Worm (Caenorhabditis elegans): ENCODE measurements around the gene scav-4.

Gene scav-4

ce11 chrX:12982725-12983124, 1.1 kb downstream of the scav-4 start:
- TF ChIP-seq fos-1 (tag; optimal IDR thresholded peaks at IDR 0.05) (peak; percentile 25), R02D3.7 (tag; optimal IDR thresholded peaks at IDR 0.05) (no peak), elt-3 (tag; optimal IDR thresholded peaks at IDR 0.05) (no peak)

DNA sequence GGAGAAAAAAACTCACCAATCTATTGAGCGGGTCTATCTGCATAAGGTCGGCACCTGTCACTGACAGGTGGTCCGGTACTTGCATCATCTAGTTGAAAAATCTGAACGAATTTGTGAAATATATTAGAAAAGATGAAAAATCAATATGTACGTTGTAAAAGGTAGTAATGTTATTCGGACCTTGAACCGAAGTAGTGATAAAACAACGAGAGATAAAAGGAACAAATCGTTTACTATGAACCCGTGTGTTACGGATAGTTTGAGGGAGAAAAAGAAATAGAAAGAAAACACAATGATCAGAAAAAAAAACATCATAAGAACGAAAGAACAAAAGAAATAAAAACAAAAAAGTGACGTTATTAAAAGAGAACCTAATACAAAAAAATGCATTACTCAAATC, 5.5 kb downstream of the scav-4 start, which contains the start of gene mff-1:
mff-1 (minus strand) TSS at position 101 of the 400 bp plus-strand sequence.
- TF ChIP-seq blmp-1 (tag; optimal IDR thresholded peaks at IDR 0.05; ENCODE audit: insufficient read depth): no peak
- no peak for TF ChIP-seq mab-5 (tag; optimal IDR thresholded peaks at IDR 0.05)
- TF ChIP-seq unc-62 (GFP tag; optimal IDR thresholded peaks at IDR 0.05): no peak
- no peak for TF ChIP-seq lin-13 (GFP tag; optimal IDR thresholded peaks at IDR 0.05)

DNA sequence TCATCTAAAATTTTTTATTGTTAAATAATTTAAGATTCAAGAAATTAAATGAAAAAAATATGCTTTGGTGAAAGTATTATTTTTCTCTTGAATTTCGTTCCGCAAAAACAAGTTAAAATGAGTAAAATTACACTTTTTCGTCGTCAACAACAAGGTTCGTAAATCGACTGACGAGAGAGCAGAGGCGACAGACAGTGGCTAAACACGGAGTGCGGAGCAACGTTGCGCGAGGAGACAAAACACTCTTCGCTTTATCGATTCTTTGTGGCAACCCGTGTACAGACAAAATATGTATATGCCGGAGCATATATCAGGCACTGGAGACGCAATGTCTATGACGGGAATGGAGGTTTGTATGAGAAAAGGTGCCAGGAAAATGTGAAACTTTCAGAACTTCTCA, 7.6 kb downstream of the scav-4 start, which contains the start of gene F11C1.7:
F11C1.7 (plus strand) TSS at position 140 of the 400 bp plus-strand sequence.
- peak; percentile 23 for TF ChIP-seq crh-2 (tag; optimal IDR thresholded peaks at IDR 0.05)
- no peak for TF ChIP-seq unc-39 (tag; optimal IDR thresholded peaks at IDR 0.05)
- no peak for TF ChIP-seq unc-55 (GFP tag; optimal IDR thresholded peaks at IDR 0.05)
- peak; percentile 26 for TF ChIP-seq C34F6.9 (tag; optimal IDR thresholded peaks at IDR 0.05)
- TF ChIP-seq sma-9 (GFP tag; optimal IDR thresholded peaks at IDR 0.05): no peak
- TF ChIP-seq sma-9 (tag; optimal IDR thresholded peaks at IDR 0.05): no peak
- TF ChIP-seq F13H6.1 (tag; optimal IDR thresholded peaks at IDR 0.05): no peak
- no peak for TF ChIP-seq nhr-77 (tag; optimal IDR thresholded peaks at IDR 0.05)
- TF ChIP-seq elt-1 (tag; optimal IDR thresholded peaks at IDR 0.05): no peak
- TF ChIP-seq lsy-2 (tag; optimal IDR thresholded peaks at IDR 0.05): peak in 1 of 2 experiments; percentile 41
- TF ChIP-seq elt-3 (tag; optimal IDR thresholded peaks at IDR 0.05): no peak
- TF ChIP-seq lin-13 (GFP tag; optimal IDR thresholded peaks at IDR 0.05): no peak
- no peak for TF ChIP-seq lin-11 (tag; optimal IDR thresholded peaks at IDR 0.05)
- no peak for TF ChIP-seq ztf-11 (tag; optimal IDR thresholded peaks at IDR 0.05)
- no peak for TF ChIP-seq sma-3 (GFP tag; optimal IDR thresholded peaks at IDR 0.05)
- TF ChIP-seq snpc-4 (tag; optimal IDR thresholded peaks at IDR 0.05): no peak
- peak; percentile 42 for TF ChIP-seq nhr-25 (tag; optimal IDR thresholded peaks at IDR 0.05)
- no peak for TF ChIP-seq nhr-237 (tag; optimal IDR thresholded peaks at IDR 0.05)
- no peak for TF ChIP-seq dmd-4 (tag; optimal IDR thresholded peaks at IDR 0.05)
- peak; percentile 40 for TF ChIP-seq nhr-129 (tag; optimal IDR thresholded peaks at IDR 0.05)
- TF ChIP-seq fos-1 (tag; optimal IDR thresholded peaks at IDR 0.05): no peak
- TF ChIP-seq ZK546.5 (tag; optimal IDR thresholded peaks at IDR 0.05): no peak
- TF ChIP-seq mbf-1 (tag; optimal IDR thresholded peaks at IDR 0.05): no peak

DNA sequence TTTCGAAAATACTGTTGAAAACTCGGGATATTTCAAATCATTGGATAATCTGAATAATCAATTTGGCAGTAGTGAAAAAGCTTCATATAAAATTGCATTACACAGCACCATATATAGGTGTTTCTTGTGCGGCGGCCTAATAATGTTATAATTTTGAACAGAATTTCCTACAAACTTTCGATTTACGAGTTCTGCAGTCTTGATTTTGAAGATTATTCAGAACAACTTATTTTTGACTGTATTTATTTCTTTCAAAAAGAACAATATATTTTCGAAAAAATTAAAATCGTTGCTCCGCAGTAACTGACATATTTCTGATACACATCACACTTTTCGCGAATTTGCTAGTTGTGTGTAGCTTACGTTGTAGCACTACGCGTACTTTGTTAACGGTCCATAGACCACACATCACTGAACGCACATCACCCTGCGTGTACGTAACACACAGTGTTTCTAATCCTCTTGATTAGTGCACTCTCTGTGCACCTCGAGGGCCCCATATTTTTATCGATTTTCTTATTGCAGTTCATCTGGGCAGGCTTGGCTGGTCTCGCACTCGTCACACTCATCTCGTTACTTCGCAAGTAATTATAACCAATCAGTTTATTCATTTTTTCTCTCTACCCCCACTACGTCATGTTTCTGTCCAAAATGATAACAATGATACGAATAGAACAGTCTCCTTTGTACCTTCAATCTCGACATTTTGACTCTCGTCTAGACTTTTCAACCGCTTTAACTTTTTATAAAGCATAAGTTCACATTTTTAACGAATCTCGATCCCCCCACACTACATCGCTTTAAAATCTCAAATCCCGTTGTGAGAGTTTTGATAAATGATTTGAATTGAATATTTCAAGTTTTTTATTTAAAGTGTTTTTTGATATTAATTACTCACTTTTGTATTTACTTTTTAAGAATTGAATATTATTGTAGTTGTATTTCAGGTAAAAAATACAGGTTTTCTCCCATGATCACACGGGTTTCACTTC, 9.2 kb downstream of the scav-4 start, which contains the start of the genes F11C1.1 and vwa-8:
F11C1.1 (minus strand) TSS at position 51 of the 992 bp plus-strand sequence.
vwa-8 (plus strand) TSS at position 942 of the 992 bp plus-strand sequence.
- TF ChIP-seq elt-3 (tag; optimal IDR thresholded peaks at IDR 0.05): no peak
- TF ChIP-seq lsy-2 (tag; optimal IDR thresholded peaks at IDR 0.05): peak in 1 of 2 experiments; percentile 43
- TF ChIP-seq mbf-1 (tag; optimal IDR thresholded peaks at IDR 0.05): no peak
- TF ChIP-seq lin-13 (GFP tag; optimal IDR thresholded peaks at IDR 0.05): peak; percentile 43
- peak; percentile 50 for TF ChIP-seq crh-2 (tag; optimal IDR thresholded peaks at IDR 0.05)
- TF ChIP-seq peb-1 (tag; optimal IDR thresholded peaks at IDR 0.05): no peak
- TF ChIP-seq nhr-25 (tag; optimal IDR thresholded peaks at IDR 0.05): peak; percentile 69
- peak; percentile 63 for TF ChIP-seq nhr-10 (tag; optimal IDR thresholded peaks at IDR 0.05)
- TF ChIP-seq nhr-129 (tag; optimal IDR thresholded peaks at IDR 0.05): peak; percentile 80
- TF ChIP-seq ceh-82 (tag; optimal IDR thresholded peaks at IDR 0.05): no peak
- peak; percentile 80 for TF ChIP-seq sma-9 (GFP tag; optimal IDR thresholded peaks at IDR 0.05)
- TF ChIP-seq sma-9 (tag; optimal IDR thresholded peaks at IDR 0.05): no peak
- TF ChIP-seq C34F6.9 (tag; optimal IDR thresholded peaks at IDR 0.05): peak; percentile 32
- peak; percentile 30 for TF ChIP-seq sma-3 (GFP tag; optimal IDR thresholded peaks at IDR 0.05)
- TF ChIP-seq nhr-21 (tag; optimal IDR thresholded peaks at IDR 0.05): peak; percentile 51
- TF ChIP-seq unc-62 (GFP tag; optimal IDR thresholded peaks at IDR 0.05): no peak
- peak; percentile 58 for TF ChIP-seq F13H6.1 (tag; optimal IDR thresholded peaks at IDR 0.05)

DNA sequence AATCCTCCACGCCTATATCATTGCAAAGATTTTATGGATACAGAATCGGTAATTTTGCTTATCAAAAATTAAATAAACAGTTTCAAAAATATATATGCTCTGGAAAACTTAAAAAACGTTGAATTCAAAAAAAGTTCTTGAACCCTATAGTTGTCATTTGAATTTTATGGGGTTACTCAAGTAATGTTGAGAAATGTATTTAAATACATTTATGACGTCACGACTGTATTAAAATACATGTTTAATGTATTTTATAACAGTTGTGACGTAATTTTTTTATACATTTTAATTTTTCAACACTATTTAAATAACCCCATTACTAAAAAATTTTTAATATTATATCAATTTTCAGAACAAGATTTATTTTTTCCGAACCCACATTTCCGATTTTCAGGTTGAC, 14.6 kb downstream of the scav-4 start:
- TF ChIP-seq unc-39 (tag; optimal IDR thresholded peaks at IDR 0.05) (no peak), nhr-12 (tag; optimal IDR thresholded peaks at IDR 0.05) (no peak), nhr-23 (tag; optimal IDR thresholded peaks at IDR 0.05) (no peak), ztf-11 (tag; optimal IDR thresholded peaks at IDR 0.05) (no peak), nhr-25 (tag; optimal IDR thresholded peaks at IDR 0.05) (peak; percentile 25), zag-1 (tag; optimal IDR thresholded peaks at IDR 0.05) (no peak)

Data from whole organism, L2 larva.